Fruit fly (Drosophila melanogaster) whole organism, embryonic: ENCODE measurements around the gene inaE.

ENCODE experiments used
- Ada2b ChIP-seq: fragments of 200-800 bp; sonication (Bioruptor generic); IDR thresholded peaks from 2 replicates; pipeline ENCODE4 v1.3.6; 2022; ENCODE audit warnings: missing biosample characterization, missing genetic modification characterization
- Aef1 ChIP-seq: fragments of 200-800 bp; sonication (Bioruptor generic); IDR thresholded peaks from 3 replicates; pipeline ENCODE4 v1.3.6; 2022; ENCODE audit warnings: missing biosample characterization, missing genetic modification characterization
- Atf3 ChIP-seq: fragments of 200-800 bp; sonication (Bioruptor generic); optimal IDR thresholded peaks from 3 replicates; lab custom pipeline; 2016; ENCODE audit warnings: missing biosample characterization, missing genetic modification characterization
- B-H1 ChIP-seq: fragments of 200-800 bp; sonication (Bioruptor generic); IDR thresholded peaks from 3 replicates; pipeline ENCODE4 v1.3.6; 2022; ENCODE audit warnings: missing biosample characterization, missing genetic modification characterization
- BEAF-32 ChIP-seq: fragments of 200-800 bp; sonication (Bioruptor generic); optimal IDR thresholded peaks from 3 replicates; lab custom pipeline; 2017; ENCODE audit warnings: missing biosample characterization, missing genetic modification characterization, mild to moderate bottlenecking, moderate library complexity, missing genetic modification reagents
- CG10959 ChIP-seq: fragments of 200-800 bp; sonication (Bioruptor generic); IDR thresholded peaks from 2 replicates; pipeline ENCODE4 v1.3.6; 2022; ENCODE audit warnings: missing biosample characterization, missing genetic modification characterization
- CG11247 ChIP-seq: fragments of 200-800 bp; sonication (Bioruptor generic); IDR thresholded peaks from 2 replicates; pipeline ENCODE4 v1.3.6; 2022; ENCODE audit warnings: missing biosample characterization, missing genetic modification characterization
- CG12219 ChIP-seq: fragments of 200-800 bp; sonication (Bioruptor generic); optimal IDR thresholded peaks from 3 replicates; lab custom pipeline; 2018; ENCODE audit warnings: missing biosample characterization, mild to moderate bottlenecking, missing genetic modification characterization
- CG12659 ChIP-seq: fragments of 200-800 bp; sonication (Bioruptor generic); optimal IDR thresholded peaks from 3 replicates; lab custom pipeline; 2017; ENCODE audit warnings: mild to moderate bottlenecking, missing biosample characterization, missing genetic modification reagents, missing genetic modification characterization
- CG13424 ChIP-seq: fragments of 200-800 bp; sonication (Bioruptor generic); optimal IDR thresholded peaks from 2 replicates; lab custom pipeline; 2019; ENCODE audit warnings: missing biosample characterization, mild to moderate bottlenecking, missing genetic modification characterization, moderate library complexity
- CG13775 ChIP-seq: fragments of 200-800 bp; sonication (Bioruptor generic); optimal IDR thresholded peaks from 3 replicates; lab custom pipeline; 2017; ENCODE audit warnings: missing biosample characterization, mild to moderate bottlenecking, missing genetic modification characterization
- CG14050 ChIP-seq: fragments of 200-800 bp; sonication (Bioruptor generic); IDR thresholded peaks from 3 replicates; pipeline ENCODE4 v1.3.6; 2022; ENCODE audit warnings: missing biosample characterization, missing genetic modification characterization
- CG17385 ChIP-seq: fragments of 200-800 bp; sonication (Bioruptor generic); optimal IDR thresholded peaks from 3 replicates; lab custom pipeline; 2018; ENCODE audit warnings: missing biosample characterization, mild to moderate bottlenecking, missing genetic modification characterization
- CG2199 ChIP-seq: fragments of 200-800 bp; sonication (Bioruptor generic); IDR thresholded peaks from 3 replicates; pipeline ENCODE4 v1.3.6; 2022; ENCODE audit warnings: missing biosample characterization, missing genetic modification characterization
- CG2678 ChIP-seq: fragments of 200-800 bp; sonication (Bioruptor generic); optimal IDR thresholded peaks from 3 replicates; lab custom pipeline; 2019; ENCODE audit warnings: missing biosample characterization, mild to moderate bottlenecking, missing genetic modification characterization, moderate library complexity
- CG3281 ChIP-seq: fragments of 200-800 bp; sonication (Bioruptor generic); optimal IDR thresholded peaks from 3 replicates; lab custom pipeline; 2017; ENCODE audit warnings: missing biosample characterization, mild to moderate bottlenecking, missing genetic modification characterization
- CG3847 ChIP-seq: fragments of 200-800 bp; sonication (Bioruptor generic); IDR thresholded peaks from 2 replicates; pipeline ENCODE4 v1.3.6; 2022; ENCODE audit warnings: missing biosample characterization, missing genetic modification characterization
- CG4328 ChIP-seq: fragments of 200-800 bp; sonication (Bioruptor generic); optimal IDR thresholded peaks from 3 replicates; lab custom pipeline; 2017; ENCODE audit warnings: missing biosample characterization, missing genetic modification reagents, missing genetic modification characterization
- CG4424 ChIP-seq: fragments of 200-800 bp; sonication (Bioruptor generic); optimal IDR thresholded peaks from 3 replicates; lab custom pipeline; 2016; ENCODE audit warnings: missing biosample characterization, missing genetic modification characterization
- CG5245 ChIP-seq: fragments of 200-800 bp; sonication (Bioruptor generic); optimal IDR thresholded peaks from 3 replicates; lab custom pipeline; 2016; ENCODE audit warnings: missing biosample characterization, missing genetic modification characterization
- CG7556 ChIP-seq: fragments of 200-800 bp; sonication (Bioruptor generic); optimal IDR thresholded peaks from 2 replicates; lab custom pipeline; 2017; ENCODE audit warnings: missing biosample characterization, mild to moderate bottlenecking, missing genetic modification characterization
- CG8290 ChIP-seq, 3 experiments: fragments of 200-800 bp; sonication (Bioruptor generic); optimal IDR thresholded peaks; 2 replicates each; lab custom pipeline; 2016 to 2019; ENCODE audit warnings: missing biosample characterization in 3 of 3, missing genetic modification characterization in 3 of 3, mild to moderate bottlenecking in 2 of 3, moderate library complexity in 1 of 3
- Gug ChIP-seq: fragments of 200-800 bp; sonication (Bioruptor generic); IDR thresholded peaks from 4 replicates; pipeline ENCODE4 v1.3.6; 2022; ENCODE audit warnings: missing biosample characterization, missing genetic modification characterization
- HLH3B ChIP-seq: fragments of 200-800 bp; sonication (Bioruptor generic); IDR thresholded peaks from 2 replicates; pipeline ENCODE4 v1.3.6; 2022; ENCODE audit warnings: missing biosample characterization, missing genetic modification characterization
- NfI ChIP-seq: fragments of 200-800 bp; sonication (Bioruptor generic); optimal IDR thresholded peaks from 3 replicates; lab custom pipeline; 2018; ENCODE audit warnings: missing biosample characterization, mild to moderate bottlenecking, missing genetic modification characterization, moderate library complexity
- Oli ChIP-seq: fragments of 200-800 bp; sonication (Bioruptor generic); optimal IDR thresholded peaks from 2 replicates; lab custom pipeline; 2018; ENCODE audit warnings: missing biosample characterization, mild to moderate bottlenecking, missing genetic modification characterization, moderate library complexity
- Rfx ChIP-seq: fragments of 200-800 bp; sonication (Bioruptor generic); IDR thresholded peaks from 2 replicates; pipeline ENCODE4 v1.3.6; 2022; ENCODE audit warnings: missing biosample characterization, missing genetic modification characterization
- TFAM ChIP-seq: fragments of 200-800 bp; sonication (Bioruptor generic); optimal IDR thresholded peaks from 2 replicates; lab custom pipeline; 2017; ENCODE audit warnings: missing biosample characterization, missing genetic modification characterization, inconsistent platforms
- bcd ChIP-seq: fragments of 200-800 bp; sonication (Bioruptor generic); optimal IDR thresholded peaks from 2 replicates; lab custom pipeline; 2017; ENCODE audit warnings: missing biosample characterization, mild to moderate bottlenecking, missing genetic modification characterization
- caup ChIP-seq: fragments of 200-800 bp; sonication (Bioruptor generic); optimal IDR thresholded peaks from 3 replicates; lab custom pipeline; 2017; ENCODE audit warnings: missing biosample characterization, mild to moderate bottlenecking, missing genetic modification characterization, moderate library complexity; ENCODE audit not compliant: severe bottlenecking
- chif ChIP-seq, 2 experiments: fragments of 200-800 bp; sonication (Bioruptor generic); optimal IDR thresholded peaks; 3 replicates each; lab custom pipeline; 2016; ENCODE audit warnings: missing biosample characterization in 2 of 2, missing genetic modification characterization in 2 of 2
- disco-r ChIP-seq: fragments of 200-800 bp; sonication (Bioruptor generic); optimal IDR thresholded peaks from 2 replicates; lab custom pipeline; 2016; ENCODE audit warnings: missing biosample characterization, missing genetic modification characterization
- grau ChIP-seq: fragments of 200-800 bp; optimal IDR thresholded peaks from 3 replicates; lab custom pipeline; 2019; ENCODE audit warnings: missing biosample characterization, mild to moderate bottlenecking, missing genetic modification characterization, moderate library complexity
- hbn ChIP-seq: fragments of 200-800 bp; sonication (Bioruptor generic); IDR thresholded peaks from 2 replicates; pipeline ENCODE4 v1.3.6; 2022; ENCODE audit warnings: missing biosample characterization, missing genetic modification characterization; ENCODE audit not compliant: partially characterized antibody
- hkb ChIP-seq, 2 experiments: fragments of 200-800 bp in 1 of 2; fragments of >200 bp in 1 of 2; sonication (Bioruptor generic) in 1 of 2; IDR thresholded peaks in 1 of 2; optimal IDR thresholded peaks in 1 of 2; 2 replicates each; pipeline versions ENCODE4 v1.3.6 to Lab custom; 2017 to 2022; ENCODE audit warnings: missing biosample characterization in 1 of 2, missing genetic modification characterization in 1 of 2
- ind ChIP-seq: fragments of 200-800 bp; sonication (Bioruptor generic); optimal IDR thresholded peaks from 3 replicates; lab custom pipeline; 2016; ENCODE audit warnings: missing biosample characterization, missing genetic modification characterization
- jumu ChIP-seq: fragments of 200-800 bp; sonication (Bioruptor generic); optimal IDR thresholded peaks from 3 replicates; lab custom pipeline; 2016; ENCODE audit warnings: missing biosample characterization, missing genetic modification characterization
- mam ChIP-seq: fragments of 200-800 bp; sonication (Bioruptor generic); optimal IDR thresholded peaks from 3 replicates; lab custom pipeline; 2016; ENCODE audit warnings: missing biosample characterization, missing genetic modification characterization
- otp ChIP-seq: fragments of 200-800 bp; sonication (Bioruptor generic); IDR thresholded peaks from 3 replicates; pipeline ENCODE4, ENCODE4 v1.3.6; 2022; ENCODE audit warnings: missing biosample characterization, missing genetic modification characterization
- row ChIP-seq: fragments of 200-800 bp; sonication (Bioruptor generic); IDR thresholded peaks from 3 replicates; pipeline ENCODE4 v1.3.6; 2022; ENCODE audit warnings: missing biosample characterization, missing genetic modification characterization
- sens ChIP-seq: fragments of 200-800 bp; sonication (Bioruptor generic); peaks from one replicate; lab custom pipeline; 2016; ENCODE audit warnings: missing biosample characterization, missing genetic modification characterization
- sens-2 ChIP-seq: fragments of 200-800 bp; sonication (Bioruptor generic); IDR thresholded peaks from 2 replicates; pipeline ENCODE4 v1.3.6; 2022; ENCODE audit warnings: missing biosample characterization, missing genetic modification characterization
- sqz ChIP-seq: fragments of 200-800 bp; sonication (Bioruptor generic); optimal IDR thresholded peaks from 3 replicates; lab custom pipeline; 2018; ENCODE audit warnings: missing biosample characterization, mild to moderate bottlenecking, missing genetic modification characterization
- tgo ChIP-seq: fragments of 200-800 bp; sonication (Bioruptor generic); IDR thresholded peaks from 3 replicates; pipeline ENCODE4 v1.3.6; 2022; ENCODE audit warnings: missing biosample characterization, missing genetic modification characterization
- ttk ChIP-seq: fragments of 200-800 bp; sonication (Bioruptor generic); IDR thresholded peaks from 2 replicates; pipeline ENCODE4 v2.1.2; 2022; ENCODE audit warnings: missing biosample characterization, missing genetic modification characterization
- vvl ChIP-seq: fragments of 200-800 bp; sonication (Bioruptor generic); IDR thresholded peaks from 2 replicates; pipeline ENCODE4 v1.3.6; 2022; ENCODE audit warnings: missing biosample characterization, missing genetic modification characterization
- yki ChIP-seq: fragments of >200 bp; optimal IDR thresholded peaks from 3 replicates; lab custom pipeline; 2018
- zfh2 ChIP-seq: fragments of 200-800 bp; sonication (Bioruptor generic); optimal IDR thresholded peaks from 2 replicates; lab custom pipeline; 2016; ENCODE audit warnings: missing biosample characterization, missing genetic modification characterization

inaE gene

DNA sequence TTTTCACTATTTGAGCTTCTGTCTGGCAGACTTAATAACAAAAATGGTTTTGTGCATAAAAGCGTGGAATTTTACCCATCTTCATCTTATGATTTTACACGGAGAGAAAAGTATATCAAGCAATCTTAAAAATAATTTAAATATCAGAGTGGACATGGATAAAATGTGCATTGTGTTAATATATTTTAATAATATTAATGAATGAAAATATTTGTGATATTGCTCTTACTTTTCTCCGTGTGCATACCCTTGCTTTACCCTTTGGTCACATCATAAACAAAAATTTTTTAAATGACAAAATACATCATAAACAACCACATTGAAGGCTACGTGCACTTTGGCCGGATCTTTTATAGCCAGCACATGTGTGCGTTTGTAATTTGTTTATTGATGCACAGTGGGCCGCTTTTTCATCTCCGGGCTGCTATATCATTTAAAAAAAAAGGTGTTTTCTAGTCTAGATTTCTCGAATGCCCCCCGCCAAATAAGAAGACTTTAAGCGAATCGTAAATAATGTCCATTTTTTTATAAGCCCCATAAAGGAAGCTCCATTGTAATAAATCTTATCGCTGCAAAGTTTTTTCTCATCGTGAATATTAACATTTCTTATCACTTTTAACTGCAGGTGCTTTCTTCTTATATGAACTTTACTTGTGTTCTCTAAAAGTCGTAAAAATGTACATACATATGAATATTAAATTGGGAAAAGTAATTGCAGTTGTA is 19.0 kb upstream of the inaE start (continued):
- peak; percentile 35; the same call in 1 of the 2 replicates for TF ChIP-seq Ada2b (GFP tag; lab: Robert Waterston, UW)
- TF ChIP-seq Oli (tag; lab: Kevin White, UChicago), result peak; percentile 38
- peak; percentile 57 for TF ChIP-seq ttk (GFP tag; lab: Robert Waterston, UW)
- peak; percentile 48 for TF ChIP-seq ind (GFP tag; lab: Kevin White, UChicago)
- peak; percentile 60 for TF ChIP-seq CG13424 (tag; lab: Kevin White, UChicago)
- TF ChIP-seq chif (GFP tag; optimal IDR thresholded peaks at IDR 0.05; lab: Kevin White, UChicago), result peak in 1 of 2 experiments; percentile 1
- TF ChIP-seq CG4328 (GFP tag; lab: Kevin White, UChicago), result no peak
- peak; percentile 31; the same call in 1 of the 2 replicates for TF ChIP-seq CG10959
- peak; percentile 38 for TF ChIP-seq CG3847
- no peak for TF ChIP-seq mam
- peak; percentile 44; the same call in 1 of the 3 replicates for TF ChIP-seq B-H1
- TF ChIP-seq CG11247 (GFP tag; lab: Robert Waterston, UW), result peak; percentile 19; the same call in 1 of the 2 replicates
- no peak for TF ChIP-seq CG5245 (GFP tag; lab: Kevin White, UChicago)
- peak; percentile 18 for TF ChIP-seq CG12219 (GFP tag; lab: Kevin White, UChicago)
- no peak for TF ChIP-seq TFAM (GFP tag; lab: Kevin White, UChicago)
- peak; percentile 51; the same call in 1 of the 3 replicates for TF ChIP-seq CG14050
- peak; percentile 65 for TF ChIP-seq CG4424
- peak; percentile 11 for TF ChIP-seq NfI (GFP tag; lab: Kevin White, UChicago)
- TF ChIP-seq caup (GFP tag; lab: Kevin White, UChicago), result peak; percentile 41
- TF ChIP-seq bcd, result peak; percentile 13
- TF ChIP-seq hkb (optimal IDR thresholded peaks at IDR 0.05; lab: Kevin White, UChicago), result no peak
- TF ChIP-seq hkb (GFP tag; IDR thresholded peaks at IDR 0.05; lab: Robert Waterston, UW), result peak; percentile 73; the same call in 1 of the 2 replicates
- TF ChIP-seq CG17385 (GFP tag; lab: Kevin White, UChicago), result peak; percentile 25
- TF ChIP-seq hbn, result no peak
- peak; percentile 38 for TF ChIP-seq CG12659
- TF ChIP-seq HLH3B (GFP tag; lab: Robert Waterston, UW), result peak; percentile 48; the same call in 1 of the 2 replicates
- peak; percentile 39; the same call in 2 of the 4 replicates for TF ChIP-seq Gug (GFP tag; lab: Robert Waterston, UW)
- peak; percentile 46; the same call in 1 of the 3 replicates for TF ChIP-seq otp (GFP tag; lab: Robert Waterston, UW)
- TF ChIP-seq sqz (GFP tag; lab: Kevin White, UChicago), result peak; percentile 11
- TF ChIP-seq CG3281 (GFP tag; lab: Kevin White, UChicago), result peak; percentile 40
- TF ChIP-seq vvl (GFP tag; lab: Robert Waterston, UW), result 0 out of 2 replicates have a peak, but pooled peaks have one; percentile 57
- no peak for TF ChIP-seq Atf3 (GFP tag; lab: Kevin White, UChicago)
- TF ChIP-seq BEAF-32 (GFP tag; lab: Kevin White, UChicago), result no peak
- TF ChIP-seq sens, result peak; percentile 81
- peak; percentile 60 for TF ChIP-seq Rfx
- TF ChIP-seq CG8290 (GFP tag; optimal IDR thresholded peaks at IDR 0.05; lab: Kevin White, UChicago), result no peak
- peak in 1 of 2 experiments; percentile 30 for TF ChIP-seq CG8290 (tag; optimal IDR thresholded peaks at IDR 0.05; lab: Kevin White, UChicago)
- TF ChIP-seq Aef1 (GFP tag; lab: Robert Waterston, UW), result peak; percentile 37; the same call in 2 of the 3 replicates
- peak; percentile 63 for TF ChIP-seq CG2678 (tag; lab: Kevin White, UChicago)
- TF ChIP-seq CG7556 (GFP tag; lab: Kevin White, UChicago), result peak; percentile 29
- TF ChIP-seq zfh2 (GFP tag; lab: Kevin White, UChicago), result no peak
- peak; percentile 54 for TF ChIP-seq grau
- TF ChIP-seq jumu, result no peak
- TF ChIP-seq CG13775 (GFP tag; lab: Kevin White, UChicago), result peak; percentile 27
- no peak for TF ChIP-seq sens-2
- no peak for TF ChIP-seq yki (lab: Kevin White, UChicago)
- no peak for TF ChIP-seq disco-r (GFP tag; lab: Kevin White, UChicago)
- TF ChIP-seq tgo (GFP tag; lab: Robert Waterston, UW), result peak; percentile 56; the same call in 2 of the 3 replicates
- TF ChIP-seq CG2199 (GFP tag; lab: Robert Waterston, UW), result peak; percentile 39; the same call in 1 of the 3 replicates
- peak; percentile 63 for TF ChIP-seq row
